Fruit fly (Drosophila melanogaster) whole organism, wandering third instar larva: Measurements from ENCODE around the gene Bacc.

Source experiments
- CG9705 ChIP-seq: fragments of 200-800 bp; sonication (Bioruptor generic); optimal IDR thresholded peaks from 2 replicates; lab custom pipeline; 2018; ENCODE audit warnings: missing biosample characterization, mild to moderate bottlenecking, missing genetic modification characterization
- CrebA ChIP-seq: fragments of 200-800 bp; sonication (Bioruptor generic); optimal IDR thresholded peaks from 2 replicates; lab custom pipeline; 2016; ENCODE audit warnings: missing biosample characterization, mild to moderate bottlenecking, missing genetic modification characterization, borderline replicate concordance
- Dif ChIP-seq: fragments of 200-275, 200-300 bp; sonication (Bioruptor generic); optimal IDR thresholded peaks from 2 replicates; lab custom pipeline; 2018; ENCODE audit warnings: missing biosample characterization, missing genetic modification characterization; ENCODE audit not compliant: partially characterized antibody
- HLH106 ChIP-seq: fragments of 200-800 bp; optimal IDR thresholded peaks from 3 replicates; lab custom pipeline; 2019; ENCODE audit warnings: missing biosample characterization, mild to moderate bottlenecking, missing genetic modification characterization, moderate library complexity
- Hnf4 ChIP-seq: fragments of 200-800 bp; sonication (Bioruptor generic); optimal IDR thresholded peaks from 2 replicates; lab custom pipeline; 2016; ENCODE audit warnings: missing biosample characterization, mild to moderate bottlenecking, missing genetic modification characterization
- Hr78 ChIP-seq: fragments of >200 bp; optimal IDR thresholded peaks from 2 replicates; lab custom pipeline; 2017; ENCODE audit warnings: missing biosample characterization, missing genetic modification characterization
- Hr83 ChIP-seq: fragments of 200-300 bp; sonication (Bioruptor generic); optimal IDR thresholded peaks from 2 replicates; lab custom pipeline; 2016; ENCODE audit warnings: missing biosample characterization, mild to moderate bottlenecking, missing genetic modification characterization, moderate library complexity; ENCODE audit not compliant: poor library complexity, severe bottlenecking
- Jra ChIP-seq: sonication (Bioruptor generic); optimal IDR thresholded peaks from 2 replicates; lab custom pipeline; 2016; ENCODE audit warnings: missing biosample characterization, missing genetic modification characterization
- Myc ChIP-seq: fragments of >200 bp; optimal IDR thresholded peaks from 2 replicates; lab custom pipeline; 2017
- OdsH ChIP-seq: fragments of 200-800 bp; sonication (Bioruptor generic); optimal IDR thresholded peaks from 2 replicates; lab custom pipeline; 2016; ENCODE audit warnings: missing biosample characterization, mild to moderate bottlenecking, missing genetic modification characterization
- Rel ChIP-seq, 2 experiments: fragments of 200-800 bp; sonication (Bioruptor generic) in 1 of 2; optimal IDR thresholded peaks; 2 replicates in 1 of 2; 3 replicates in 1 of 2; lab custom pipeline; 2016 to 2019; ENCODE audit warnings: mild to moderate bottlenecking in 2 of 2, missing biosample characterization in 2 of 2, missing genetic modification characterization in 2 of 2, moderate library complexity in 1 of 2
- Sp1 ChIP-seq: fragments of 200-800 bp; sonication (Bioruptor generic); optimal IDR thresholded peaks from 3 replicates; lab custom pipeline; 2019; ENCODE audit warnings: missing biosample characterization, mild to moderate bottlenecking, missing genetic modification characterization, moderate library complexity
- Vsx2 ChIP-seq: fragments of 200-300, 225-300 bp; sonication (Bioruptor generic); optimal IDR thresholded peaks from 2 replicates; lab custom pipeline; 2018; ENCODE audit warnings: missing biosample characterization, missing genetic modification characterization; ENCODE audit not compliant: partially characterized antibody
- br ChIP-seq: fragments of 200-800 bp; sonication (Bioruptor generic); optimal IDR thresholded peaks from 2 replicates; lab custom pipeline; 2016; ENCODE audit warnings: missing biosample characterization, missing genetic modification characterization
- dl ChIP-seq, 2 experiments: fragments of 175-275, 200-275 bp in 1 of 2; fragments of 200-275 bp in 1 of 2; sonication (Bioruptor generic); optimal IDR thresholded peaks; lab custom pipeline; 2018; ENCODE audit warnings: mild to moderate bottlenecking in 2 of 2, missing biosample characterization in 2 of 2, missing genetic modification characterization in 2 of 2, moderate library complexity in 2 of 2; ENCODE audit not compliant: partially characterized antibody in 2 of 2, insufficient read depth in 1 of 2
- dmrt93B ChIP-seq: fragments of 200-800 bp; sonication (Bioruptor generic); optimal IDR thresholded peaks from 2 replicates; lab custom pipeline; 2018; ENCODE audit warnings: missing biosample characterization, mild to moderate bottlenecking, missing genetic modification characterization
- dsf ChIP-seq: sonication (Bioruptor generic); optimal IDR thresholded peaks from 2 replicates; lab custom pipeline; 2016; ENCODE audit warnings: missing biosample characterization, missing genetic modification characterization, borderline replicate concordance
- foxo ChIP-seq, 2 experiments: fragments of 200-800 bp; sonication (Bioruptor generic); optimal IDR thresholded peaks; 2 replicates in 1 of 2; 3 replicates in 1 of 2; lab custom pipeline; 2016 to 2017; ENCODE audit warnings: missing biosample characterization in 2 of 2, missing genetic modification characterization in 2 of 2
- fru ChIP-seq: fragments of 200-800 bp; sonication (Bioruptor generic); optimal IDR thresholded peaks from 3 replicates; lab custom pipeline; 2016; ENCODE audit warnings: missing biosample characterization, mild to moderate bottlenecking, missing genetic modification characterization
- h ChIP-seq: fragments of 200-800 bp; sonication (Bioruptor generic); optimal IDR thresholded peaks from 3 replicates; lab custom pipeline; 2016; ENCODE audit warnings: missing biosample characterization, mild to moderate bottlenecking, missing genetic modification characterization
- jim ChIP-seq: fragments of 175-275, 200-325 bp; sonication (Bioruptor generic); optimal IDR thresholded peaks from 2 replicates; lab custom pipeline; 2016; ENCODE audit warnings: missing biosample characterization, mild to moderate bottlenecking, missing genetic modification characterization
- pan ChIP-seq: fragments of >200 bp; optimal IDR thresholded peaks from 2 replicates; lab custom pipeline; 2017
- rgr ChIP-seq: fragments of 200-800 bp; sonication (Bioruptor generic); optimal IDR thresholded peaks from 3 replicates; lab custom pipeline; 2016; ENCODE audit warnings: missing biosample characterization, mild to moderate bottlenecking, missing genetic modification characterization
- sv ChIP-seq: fragments of 200-800 bp; sonication (Bioruptor generic); optimal IDR thresholded peaks from 3 replicates; lab custom pipeline; 2016; ENCODE audit warnings: missing biosample characterization, missing genetic modification characterization
- tai ChIP-seq: sonication (Bioruptor generic); optimal IDR thresholded peaks from 2 replicates; lab custom pipeline; 2016; ENCODE audit warnings: missing biosample characterization, missing genetic modification characterization
- usp ChIP-seq: fragments of >200 bp; optimal IDR thresholded peaks from 2 replicates; lab custom pipeline; 2017; ENCODE audit warnings: missing biosample characterization, missing genetic modification characterization
- woc ChIP-seq: sonication (Bioruptor generic); optimal IDR thresholded peaks from 2 replicates; lab custom pipeline; 2016; ENCODE audit warnings: missing biosample characterization, mild to moderate bottlenecking, missing genetic modification characterization

The Bacc gene

dm6 chr2L:2797186-2797585 is 44.9 kb downstream of the Bacc start:
- TF ChIP-seq CrebA (no peak), Jra (GFP tag; lab: Kevin White, UChicago) (no peak), pan (lab: Kevin White, UChicago) (no peak), h (GFP tag; lab: Kevin White, UChicago) (no peak), fru (GFP tag; lab: Kevin White, UChicago) (no peak), jim (GFP tag; lab: Kevin White, UChicago) (no peak), HLH106 (tag; lab: Kevin White, UChicago) (no peak)
- TF ChIP-seq, all 38 proteins: peak for 0

DNA sequence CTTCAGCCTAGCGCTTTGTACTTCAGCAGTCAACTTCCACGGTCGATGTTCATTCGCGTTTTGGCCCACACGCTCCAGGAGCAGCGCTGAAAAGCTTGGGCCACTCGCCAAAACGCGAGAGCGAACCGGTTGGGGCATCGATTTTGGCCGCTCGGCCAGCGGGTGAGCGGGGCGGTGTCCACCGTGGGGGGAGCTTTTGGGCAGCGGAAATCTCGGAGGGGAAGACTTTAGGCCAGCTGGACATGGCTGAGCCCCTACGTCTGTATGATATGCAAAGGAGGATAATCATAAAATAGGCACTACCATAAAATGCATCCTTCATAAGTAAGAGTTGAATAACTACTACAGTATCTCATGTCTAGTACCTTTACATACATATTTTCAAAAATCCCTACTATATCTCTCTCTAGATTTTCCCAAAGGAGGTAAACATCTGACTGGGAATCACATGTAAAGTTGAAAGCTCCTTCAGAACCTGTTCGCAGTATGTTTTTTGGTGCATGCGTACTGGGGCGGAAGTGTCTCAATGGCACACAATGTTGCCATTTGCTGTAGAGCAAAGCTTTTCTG is 47.7 kb downstream of the Bacc start, which contains the start of gene Syt1:
Syt1 (minus strand) TSS at position 71 of the 570 bp plus-strand sequence.
- TF ChIP-seq Dif (GFP tag; lab: Kevin White, UChicago) (no peak), dl (GFP tag; optimal IDR thresholded peaks at IDR 0.05; lab: Kevin White, UChicago; ENCODE audit: insufficient read depth in 1 of 2, partially characterized antibody in 2 of 2) (no peak), dsf (GFP tag; lab: Kevin White, UChicago) (no peak)
- TF ChIP-seq, all 38 proteins: peak for 0

DNA sequence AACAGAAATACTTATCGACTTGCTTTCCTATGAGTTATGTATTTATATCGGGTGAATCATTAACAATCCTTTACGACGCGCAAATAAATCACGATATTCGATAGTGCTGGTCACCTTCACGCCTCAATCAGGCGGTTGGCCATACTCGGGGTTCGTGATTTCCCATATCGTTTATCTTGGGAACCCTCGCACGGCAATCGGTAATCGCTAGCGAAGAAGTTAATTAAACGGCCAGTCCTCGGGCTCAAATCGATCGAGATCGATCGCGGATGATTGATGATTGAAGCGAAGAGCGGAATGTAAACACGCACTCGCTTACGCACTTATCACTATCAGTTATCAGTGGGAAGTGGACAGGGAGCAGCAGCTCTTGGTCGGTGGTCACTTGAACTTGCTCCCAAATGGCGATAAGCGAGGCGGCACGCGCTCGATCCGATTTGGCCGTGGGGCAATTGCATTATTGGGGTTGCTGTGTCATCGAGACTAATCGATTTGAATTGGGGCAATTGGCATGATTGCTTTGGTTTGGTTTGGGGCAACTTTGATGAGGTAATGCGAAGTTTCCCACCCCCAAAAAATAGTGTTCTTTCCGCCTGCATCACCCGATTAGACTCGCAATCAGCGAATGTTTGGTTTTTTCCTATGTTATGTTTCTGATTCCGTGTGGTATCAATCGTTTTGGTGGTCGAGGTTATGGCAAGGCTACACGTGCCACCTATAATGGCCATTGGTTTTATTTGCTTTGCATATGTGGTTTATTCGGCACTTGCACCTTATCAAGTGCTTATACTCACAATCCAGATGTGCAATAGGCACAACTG is 48.9 kb downstream of the Bacc start:
- peak; percentile 28 for TF ChIP-seq h (GFP tag; lab: Kevin White, UChicago)
- no peak for TF ChIP-seq usp (GFP tag; lab: Kevin White, UChicago)
- TF ChIP-seq dsf (GFP tag; lab: Kevin White, UChicago): no peak

dm6 chr2L:2802527-2802926 is 50.3 kb downstream of the Bacc start:
- TF ChIP-seq h (GFP tag; lab: Kevin White, UChicago) (no peak), usp (GFP tag; lab: Kevin White, UChicago) (no peak), fru (GFP tag; lab: Kevin White, UChicago) (no peak), tai (no peak), Jra (GFP tag; lab: Kevin White, UChicago) (no peak), CG9705 (GFP tag; lab: Kevin White, UChicago) (no peak), Hr78 (GFP tag; lab: Kevin White, UChicago) (no peak), Hr83 (GFP tag; lab: Kevin White, UChicago) (no peak), woc (no peak), Hnf4 (GFP tag; lab: Kevin White, UChicago) (no peak), br (no peak), rgr (no peak), dl (GFP tag; optimal IDR thresholded peaks at IDR 0.05; lab: Kevin White, UChicago; ENCODE audit: insufficient read depth in 1 of 2, partially characterized antibody in 2 of 2) (no peak), Rel (GFP tag; optimal IDR thresholded peaks at IDR 0.05; lab: Kevin White, UChicago) (no peak), Rel (tag; optimal IDR thresholded peaks at IDR 0.05; lab: Kevin White, UChicago) (no peak), Vsx2 (no peak), Myc (lab: Kevin White, UChicago) (no peak)

DNA sequence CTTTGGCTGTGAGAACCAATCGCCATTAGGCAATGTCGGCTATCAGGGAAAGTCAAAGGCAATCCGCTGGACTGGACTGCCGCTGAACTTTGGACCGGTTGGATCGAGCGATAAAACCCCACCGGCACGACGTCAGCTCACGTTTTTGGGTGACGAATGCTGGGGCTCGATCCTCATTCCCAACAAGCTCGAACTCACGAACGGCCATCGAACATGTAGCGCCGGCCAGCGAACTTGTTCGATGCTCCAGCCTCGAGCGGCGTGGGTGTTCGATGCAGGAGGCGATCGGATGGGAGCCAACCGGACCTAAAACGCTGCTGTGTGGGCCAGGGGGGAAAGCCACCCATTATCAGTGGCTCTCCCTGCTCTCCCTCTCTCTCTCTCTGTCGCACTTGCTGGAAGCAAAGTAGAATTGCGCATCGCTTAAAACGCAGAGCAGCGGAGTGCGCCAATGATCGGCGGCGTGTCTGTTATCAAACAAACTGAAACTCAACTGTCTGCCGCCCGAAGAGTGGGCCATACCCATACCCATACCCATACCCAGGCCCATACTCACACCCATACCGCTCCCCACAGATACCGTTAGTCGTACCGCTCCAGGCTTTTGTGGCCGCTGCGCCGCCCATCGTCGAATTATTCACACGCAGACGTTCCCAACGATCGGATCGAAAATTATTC is 52.5 kb downstream of the Bacc start, which contains the start of gene daw:
daw (plus strand) TSS at position 628 of the 678 bp plus-strand sequence.
- TF ChIP-seq h (GFP tag; lab: Kevin White, UChicago) (peak; percentile 75), Hr83 (GFP tag; lab: Kevin White, UChicago) (peak; percentile 45), foxo (GFP tag; optimal IDR thresholded peaks at IDR 0.05; lab: Kevin White, UChicago) (peak in 1 of 2 experiments; percentile 18), usp (GFP tag; lab: Kevin White, UChicago) (no peak), Jra (GFP tag; lab: Kevin White, UChicago) (peak; percentile 15), dl (GFP tag; optimal IDR thresholded peaks at IDR 0.05; lab: Kevin White, UChicago; ENCODE audit: insufficient read depth in 1 of 2, partially characterized antibody in 2 of 2) (peak; percentile 22 to 26), dmrt93B (GFP tag; lab: Kevin White, UChicago) (no peak), Hnf4 (GFP tag; lab: Kevin White, UChicago) (peak; percentile 92), Dif (GFP tag; lab: Kevin White, UChicago) (peak; percentile 42), CrebA (peak; percentile 85), sv (no peak), Sp1 (GFP tag; lab: Kevin White, UChicago) (peak; percentile 20), CG9705 (GFP tag; lab: Kevin White, UChicago) (no peak), HLH106 (tag; lab: Kevin White, UChicago) (peak; percentile 3), br (peak; percentile 16), Rel (GFP tag; optimal IDR thresholded peaks at IDR 0.05; lab: Kevin White, UChicago) (peak; percentile 83), Rel (tag; optimal IDR thresholded peaks at IDR 0.05; lab: Kevin White, UChicago) (peak; percentile 90), OdsH (GFP tag; lab: Kevin White, UChicago) (peak; percentile 15)
